Worm (Caenorhabditis elegans) whole organism, L1 larva: ENCODE data around the gene epic-1.

Source experiments
- C16A3.4 ChIP-seq: fragments of 150-350 bp; optimal IDR thresholded peaks from 2 replicates; lab custom pipeline; 2014; ENCODE audit warnings: missing biosample characterization, missing genetic modification characterization
- aha-1 ChIP-seq: fragments of 150-350 bp; optimal IDR thresholded peaks from 2 replicates; lab custom pipeline; 2014; ENCODE audit warnings: missing biosample characterization, missing genetic modification characterization
- blmp-1 ChIP-seq: fragments of 150-350 bp; optimal IDR thresholded peaks from 2 replicates; lab custom pipeline; 2014; ENCODE audit warnings: missing biosample characterization, missing genetic modification characterization
- ceh-63 ChIP-seq: fragments of 200-800 bp; sonication (Bioruptor generic); optimal IDR thresholded peaks from 2 replicates; lab custom pipeline; 2018; ENCODE audit warnings: mild to moderate bottlenecking, missing genetic modification characterization, missing compliant biosample characterization
- ceh-8 ChIP-seq: fragments of 200-800 bp; sonication (Bioruptor generic); optimal IDR thresholded peaks from 2 replicates; lab custom pipeline; 2018; ENCODE audit warnings: mild to moderate bottlenecking, missing genetic modification characterization, moderate library complexity, missing compliant biosample characterization
- ceh-82 ChIP-seq, 3 experiments: fragments of 150-350 bp in 1 of 3; sonication (generic microtip) in 2 of 3; optimal IDR thresholded peaks; 2 replicates each; lab custom pipeline; 2014 to 2017; ENCODE audit warnings: missing biosample characterization in 3 of 3, missing genetic modification characterization in 3 of 3
- ceh-88 ChIP-seq: fragments of 200-800 bp; sonication (Bioruptor generic); IDR thresholded peaks from 2 replicates; pipeline ENCODE4 v1.3.6; 2022; ENCODE audit warnings: missing genetic modification characterization, missing compliant biosample characterization
- dpl-1 ChIP-seq, 3 experiments: fragments of 150-350 bp in 2 of 3; sonication (generic microtip) in 1 of 3; optimal IDR thresholded peaks; 2 replicates each; lab custom pipeline; 2014 to 2017; ENCODE audit warnings: missing biosample characterization in 3 of 3, missing genetic modification characterization in 3 of 3, missing genetic modification reagents in 3 of 3
- efl-1 ChIP-seq, 4 experiments: fragments of 150-350 bp; optimal IDR thresholded peaks in 3 of 4; peaks in 1 of 4; 1 replicate in 1 of 4; 2 replicates in 3 of 4; lab custom pipeline; 2014; ENCODE audit warnings: missing biosample characterization in 2 of 4, missing genetic modification characterization in 2 of 4, missing genetic modification reagents in 2 of 4
- elt-2 ChIP-seq: sonication (generic microtip); optimal IDR thresholded peaks from 2 replicates; lab custom pipeline; 2016; ENCODE audit warnings: missing genetic modification characterization, mild to moderate bottlenecking, inconsistent platforms, missing compliant biosample characterization, missing genetic modification reagents
- fkh-10 ChIP-seq: sonication (generic microtip); optimal IDR thresholded peaks from 2 replicates; lab custom pipeline; 2017; ENCODE audit warnings: missing biosample characterization, missing genetic modification reagents, missing genetic modification characterization
- fkh-4 ChIP-seq: sonication (generic microtip); optimal IDR thresholded peaks from 2 replicates; lab custom pipeline; 2016; ENCODE audit warnings: missing compliant biosample characterization, missing genetic modification characterization, borderline replicate concordance
- fkh-8 ChIP-seq: sonication (generic microtip); optimal IDR thresholded peaks from 2 replicates; lab custom pipeline; 2016; ENCODE audit warnings: mild to moderate bottlenecking, missing genetic modification characterization, missing compliant biosample characterization
- fos-1 ChIP-seq: fragments of 150-350 bp; optimal IDR thresholded peaks from 2 replicates; lab custom pipeline; 2014; ENCODE audit warnings: missing biosample characterization, missing genetic modification characterization
- grh-1 ChIP-seq: fragments of 200-800 bp; sonication (Bioruptor generic); IDR thresholded peaks from 2 replicates; pipeline ENCODE4 v1.3.6; 2022; ENCODE audit warnings: missing genetic modification reagents, missing genetic modification characterization, missing compliant biosample characterization
- hlh-17 ChIP-seq: fragments of 200-800 bp; sonication (Bioruptor generic); optimal IDR thresholded peaks from 2 replicates; lab custom pipeline; 2018; ENCODE audit warnings: missing genetic modification characterization, mild to moderate bottlenecking, missing compliant biosample characterization, moderate library complexity, borderline replicate concordance
- irx-1 ChIP-seq: sonication (generic microtip); optimal IDR thresholded peaks from 2 replicates; lab custom pipeline; 2016; ENCODE audit warnings: missing genetic modification characterization, missing compliant biosample characterization
- jun-1 ChIP-seq: fragments of 150-350 bp; optimal IDR thresholded peaks from 2 replicates; lab custom pipeline; 2014; ENCODE audit warnings: missing biosample characterization, missing genetic modification reagents, missing genetic modification characterization
- lin-14 ChIP-seq: fragments of 200-800 bp; sonication (Bioruptor generic); optimal IDR thresholded peaks from 2 replicates; lab custom pipeline; 2018; ENCODE audit warnings: mild to moderate bottlenecking, missing genetic modification characterization, moderate library complexity, missing compliant biosample characterization
- lin-35 ChIP-seq, 2 experiments: fragments of 150-350 bp; optimal IDR thresholded peaks; 2 replicates each; lab custom pipeline; 2014; ENCODE audit warnings: missing biosample characterization in 2 of 2, missing genetic modification characterization in 2 of 2, missing genetic modification reagents in 2 of 2
- lin-39 ChIP-seq: fragments of 150-350 bp; optimal IDR thresholded peaks from 2 replicates; lab custom pipeline; 2014; ENCODE audit warnings: missing biosample characterization, missing genetic modification reagents, missing genetic modification characterization
- lir-3 ChIP-seq: sonication (generic microtip); optimal IDR thresholded peaks from 2 replicates; lab custom pipeline; 2016; ENCODE audit warnings: mild to moderate bottlenecking, missing genetic modification characterization, moderate library complexity, missing compliant biosample characterization; ENCODE audit not compliant: poor library complexity
- lsy-2 ChIP-seq, 2 experiments: fragments of 150-350 bp; optimal IDR thresholded peaks; 2 replicates each; lab custom pipeline; 2014; ENCODE audit warnings: missing biosample characterization in 2 of 2, missing genetic modification characterization in 2 of 2
- mdl-1 ChIP-seq, 2 experiments: fragments of 150-350 bp; optimal IDR thresholded peaks; 2 replicates each; lab custom pipeline; 2014 to 2017; ENCODE audit warnings: missing biosample characterization in 2 of 2, missing genetic modification characterization in 2 of 2, inconsistent platforms in 1 of 2
- nhr-20 ChIP-seq: sonication (generic microtip); optimal IDR thresholded peaks from 2 replicates; lab custom pipeline; 2016; ENCODE audit warnings: mild to moderate bottlenecking, missing genetic modification characterization, missing compliant biosample characterization
- nhr-71 ChIP-seq: sonication (generic microtip); optimal IDR thresholded peaks from 2 replicates; lab custom pipeline; 2016; ENCODE audit warnings: mild to moderate bottlenecking, missing genetic modification characterization, moderate library complexity, missing compliant biosample characterization
- nhr-76 ChIP-seq: sonication (generic microtip); optimal IDR thresholded peaks from 2 replicates; lab custom pipeline; 2017; ENCODE audit warnings: missing biosample characterization, missing genetic modification characterization
- nhr-84 ChIP-seq: sonication (generic microtip); optimal IDR thresholded peaks from 2 replicates; lab custom pipeline; 2017; ENCODE audit warnings: missing biosample characterization, missing genetic modification characterization
- nhr-85 ChIP-seq: sonication (generic microtip); peaks from one replicate; lab custom pipeline; 2016; ENCODE audit warnings: missing genetic modification characterization, inconsistent platforms, missing compliant biosample characterization
- pax-3 ChIP-seq: fragments of 200-800 bp; sonication (Bioruptor generic); optimal IDR thresholded peaks from 2 replicates; lab custom pipeline; 2018; ENCODE audit warnings: mild to moderate bottlenecking, missing genetic modification characterization, moderate library complexity, missing compliant biosample characterization
- skn-1 ChIP-seq: fragments of 150-350 bp; optimal IDR thresholded peaks from 2 replicates; lab custom pipeline; 2014; ENCODE audit warnings: missing biosample characterization, missing genetic modification characterization
- snu-23 ChIP-seq: sonication (generic microtip); optimal IDR thresholded peaks from 2 replicates; lab custom pipeline; 2016; ENCODE audit warnings: missing genetic modification characterization, missing compliant biosample characterization
- sup-37 ChIP-seq: fragments of 200-800 bp; sonication (Bioruptor generic); optimal IDR thresholded peaks from 2 replicates; lab custom pipeline; 2018; ENCODE audit warnings: mild to moderate bottlenecking, missing genetic modification characterization, missing compliant biosample characterization
- swsn-7 ChIP-seq: sonication (generic microtip); optimal IDR thresholded peaks from 2 replicates; lab custom pipeline; 2016; ENCODE audit warnings: missing genetic modification characterization, missing compliant biosample characterization
- tlp-1 ChIP-seq: fragments of 150-350 bp; optimal IDR thresholded peaks from 2 replicates; lab custom pipeline; 2014; ENCODE audit warnings: missing biosample characterization, missing genetic modification characterization
- unc-62 ChIP-seq: fragments of 150-350 bp; optimal IDR thresholded peaks from 2 replicates; lab custom pipeline; 2014; ENCODE audit warnings: missing biosample characterization, missing genetic modification reagents, missing genetic modification characterization
- xbp-1 ChIP-seq: sonication (generic microtip); optimal IDR thresholded peaks from 2 replicates; lab custom pipeline; 2016; ENCODE audit warnings: missing genetic modification characterization, missing compliant biosample characterization

epic-1 gene

ce11 chrIV:17453996-17454395, 17.7 kb downstream of the epic-1 start:
- TF ChIP-seq sup-37 (GFP tag; lab: Kevin White, UChicago) (no peak), efl-1 (optimal IDR thresholded peaks at IDR 0.05; lab: Kevin White, UChicago) (no peak), efl-1 (GFP tag; optimal IDR thresholded peaks at IDR 0.05 in 1 of 2; lab: Kevin White, UChicago) (peak in 1 of 2 experiments; percentile 10)

- no peak for TF ChIP-seq jun-1
- TF ChIP-seq efl-1 (optimal IDR thresholded peaks at IDR 0.05; lab: Kevin White, UChicago): no peak
- TF ChIP-seq efl-1 (GFP tag; optimal IDR thresholded peaks at IDR 0.05 in 1 of 2; lab: Kevin White, UChicago): peak in 1 of 2 experiments; percentile 62
- peak; percentile 86 for TF ChIP-seq blmp-1 (tag; lab: Kevin White, UChicago)
- TF ChIP-seq, all 84 proteins: peak for 2
Observed at ce11 chrIV:17453200-17453599, 18.5 kb downstream of the epic-1 start.

- no peak for TF ChIP-seq dpl-1 (GFP tag; optimal IDR thresholded peaks at IDR 0.05; lab: Kevin White, UChicago)
- TF ChIP-seq tlp-1 (tag; lab: Kevin White, UChicago): no peak
- no peak for TF ChIP-seq swsn-7 (tag; lab: Kevin White, UChicago)
- no peak for TF ChIP-seq aha-1 (tag; lab: Kevin White, UChicago)
- no peak for TF ChIP-seq mdl-1 (tag; optimal IDR thresholded peaks at IDR 0.05; lab: Kevin White, UChicago)
- no peak for TF ChIP-seq nhr-20 (tag; lab: Kevin White, UChicago)
- no peak for TF ChIP-seq ceh-88 (GFP tag; lab: Robert Waterston, UW)
- no peak for TF ChIP-seq irx-1 (tag; lab: Kevin White, UChicago)
- no peak for TF ChIP-seq lin-35 (GFP tag; optimal IDR thresholded peaks at IDR 0.05; lab: Kevin White, UChicago)
- TF ChIP-seq unc-62 (GFP tag; lab: Kevin White, UChicago): no peak
- TF ChIP-seq nhr-76 (tag; lab: Kevin White, UChicago): no peak
Observed at ce11 chrIV:17450443-17450842, 21.3 kb downstream of the epic-1 start, which contains the start of gene F11E6.8. F11E6.8 (minus strand) TSS chrIV:17450543.

- TF ChIP-seq unc-62 (GFP tag; lab: Kevin White, UChicago) (no peak), irx-1 (tag; lab: Kevin White, UChicago) (no peak)
Observed at ce11 chrIV:17448319-17448718, 23.4 kb downstream of the epic-1 start.

- TF ChIP-seq lin-35 (GFP tag; optimal IDR thresholded peaks at IDR 0.05; lab: Kevin White, UChicago): peak in 1 of 2 experiments; percentile 16
- no peak for TF ChIP-seq nhr-71 (tag; lab: Kevin White, UChicago)
- TF ChIP-seq ceh-8 (GFP tag; lab: Kevin White, UChicago): no peak
- no peak for TF ChIP-seq skn-1 (tag; lab: Kevin White, UChicago)
- TF ChIP-seq, all 84 proteins: peak for 1
Observed at ce11 chrIV:17442503-17442902, 29.2 kb downstream of the epic-1 start, which contains the start of gene F11E6.11. F11E6.11 (plus strand) TSS chrIV:17442827.

- TF ChIP-seq nhr-85 (peak; percentile 79), aha-1 (tag; lab: Kevin White, UChicago) (no peak), ceh-63 (GFP tag; lab: Kevin White, UChicago) (no peak), ceh-88 (GFP tag; lab: Robert Waterston, UW) (no peak), nhr-84 (tag; lab: Kevin White, UChicago) (no peak), nhr-20 (tag; lab: Kevin White, UChicago) (peak; percentile 67), sup-37 (GFP tag; lab: Kevin White, UChicago) (no peak), pax-3 (tag; lab: Kevin White, UChicago) (no peak), ceh-82 (tag; optimal IDR thresholded peaks at IDR 0.05; lab: Kevin White, UChicago) (no peak), xbp-1 (tag; lab: Kevin White, UChicago) (no peak), fkh-10 (no peak), hlh-17 (no peak), lin-39 (no peak), C16A3.4 (no peak), lin-14 (GFP tag; lab: Kevin White, UChicago) (peak; percentile 39), fkh-4 (tag; lab: Kevin White, UChicago) (no peak), grh-1 (GFP tag; lab: Robert Waterston, UW) (peak; percentile 68), nhr-71 (tag; lab: Kevin White, UChicago) (peak; percentile 37), elt-2 (tag; lab: Kevin White, UChicago) (no peak), jun-1 (no peak), lir-3 (no peak), efl-1 (optimal IDR thresholded peaks at IDR 0.05; lab: Kevin White, UChicago) (no peak), efl-1 (GFP tag; optimal IDR thresholded peaks at IDR 0.05 in 1 of 2; lab: Kevin White, UChicago) (peak in 1 of 2 experiments; percentile 33), snu-23 (GFP tag; lab: Kevin White, UChicago) (peak; percentile 65), lsy-2 (tag; optimal IDR thresholded peaks at IDR 0.05; lab: Kevin White, UChicago) (no peak), fos-1 (tag; lab: Kevin White, UChicago) (no peak), lin-35 (GFP tag; optimal IDR thresholded peaks at IDR 0.05; lab: Kevin White, UChicago) (peak in 1 of 2 experiments; percentile 62), fkh-8 (tag; lab: Kevin White, UChicago) (no peak)
Observed at ce11 chrIV:17441260-17441659, 30.5 kb downstream of the epic-1 start.
